Fruit fly (Drosophila melanogaster) whole organism, prepupa: ENCODE measurements around the gene skd.
A peak's percentile ranks its signal among the peaks of the same experiment; 100 is the strongest.

Experiments
- CG10631 ChIP-seq: fragments of 200-800 bp; sonication (Bioruptor generic); optimal IDR thresholded peaks from 2 replicates; lab custom pipeline; 2016; ENCODE audit warnings: missing biosample characterization, missing genetic modification characterization
- CG10669 ChIP-seq: fragments of 200-800 bp; sonication (Bioruptor generic); optimal IDR thresholded peaks from 3 replicates; lab custom pipeline; 2018; ENCODE audit warnings: missing biosample characterization, mild to moderate bottlenecking, missing genetic modification characterization, moderate library complexity
- CG11294 ChIP-seq: fragments of 200-800 bp; sonication (Bioruptor generic); IDR thresholded peaks from 2 replicates; pipeline ENCODE4 v1.3.6; 2022; ENCODE audit warnings: missing biosample characterization, missing genetic modification characterization
- CG11762 ChIP-seq: fragments of 200-800 bp; sonication (Bioruptor generic); optimal IDR thresholded peaks from 3 replicates; lab custom pipeline; 2016; ENCODE audit warnings: missing biosample characterization, missing genetic modification characterization; ENCODE audit not compliant: insufficient read depth
- CG11902 ChIP-seq: fragments of 200-800 bp; sonication (Bioruptor generic); optimal IDR thresholded peaks from 3 replicates; lab custom pipeline; 2016; ENCODE audit warnings: missing biosample characterization, missing genetic modification characterization
- CG15336 ChIP-seq: fragments of 200-800 bp; sonication (Bioruptor generic); IDR thresholded peaks from 2 replicates; pipeline ENCODE4 v1.3.6; 2022; ENCODE audit warnings: missing biosample characterization, missing genetic modification characterization
- CG1621 ChIP-seq: fragments of 200-800 bp; sonication (Bioruptor generic); optimal IDR thresholded peaks from 3 replicates; lab custom pipeline; 2018; ENCODE audit warnings: missing biosample characterization, mild to moderate bottlenecking, missing genetic modification characterization
- CG16779 ChIP-seq: fragments of 200-800 bp; sonication (Bioruptor generic); optimal IDR thresholded peaks from 3 replicates; lab custom pipeline; 2017; ENCODE audit warnings: missing biosample characterization, mild to moderate bottlenecking, missing genetic modification characterization
- CG3032 ChIP-seq: fragments of 200-800 bp; optimal IDR thresholded peaks from 2 replicates; lab custom pipeline; 2019; ENCODE audit warnings: missing biosample characterization, mild to moderate bottlenecking, missing genetic modification characterization, moderate library complexity
- CG32006 ChIP-seq: fragments of 200-800 bp; sonication (Bioruptor generic); optimal IDR thresholded peaks from 3 replicates; lab custom pipeline; 2017; ENCODE audit warnings: missing biosample characterization, mild to moderate bottlenecking, missing genetic modification characterization
- CG34406 ChIP-seq: fragments of 200-800 bp; sonication (Bioruptor generic); optimal IDR thresholded peaks from 3 replicates; lab custom pipeline; 2016; ENCODE audit warnings: missing biosample characterization, missing genetic modification characterization
- CG3919 ChIP-seq: fragments of 200-800 bp; sonication (Bioruptor generic); optimal IDR thresholded peaks from 3 replicates; lab custom pipeline; 2016; ENCODE audit warnings: missing biosample characterization, missing genetic modification characterization
- CG4318 ChIP-seq: fragments of 200-800 bp; sonication (Bioruptor generic); optimal IDR thresholded peaks from 3 replicates; lab custom pipeline; 2017; ENCODE audit warnings: missing biosample characterization, mild to moderate bottlenecking, missing genetic modification characterization
- CG6163 ChIP-seq: fragments of 200-800 bp; sonication (Bioruptor generic); IDR thresholded peaks from 3 replicates; pipeline ENCODE4 v1.3.6; 2022; ENCODE audit warnings: missing biosample characterization, missing genetic modification characterization
- CG6276 ChIP-seq: fragments of 200-800 bp; sonication (Bioruptor generic); optimal IDR thresholded peaks from 2 replicates; lab custom pipeline; 2017; ENCODE audit warnings: missing biosample characterization, mild to moderate bottlenecking, missing genetic modification characterization
- CG6792 ChIP-seq: fragments of 200-800 bp; sonication (Bioruptor generic); optimal IDR thresholded peaks from 3 replicates; lab custom pipeline; 2016; ENCODE audit warnings: missing biosample characterization, missing genetic modification characterization
- CG6808 ChIP-seq: fragments of 200-800 bp; sonication (Bioruptor generic); optimal IDR thresholded peaks from 3 replicates; lab custom pipeline; 2017; ENCODE audit warnings: missing biosample characterization, missing genetic modification characterization, mild to moderate bottlenecking, moderate library complexity, missing genetic modification reagents
- CG6854 ChIP-seq: fragments of 200-800 bp; sonication (Bioruptor generic); optimal IDR thresholded peaks from 2 replicates; lab custom pipeline; 2017; ENCODE audit warnings: missing biosample characterization, mild to moderate bottlenecking, missing genetic modification characterization
- CG7368 ChIP-seq: fragments of 200-800 bp; sonication (Bioruptor generic); optimal IDR thresholded peaks from 3 replicates; lab custom pipeline; 2016; ENCODE audit warnings: missing biosample characterization, missing genetic modification characterization
- CG8119 ChIP-seq: fragments of 200-800 bp; sonication (Bioruptor generic); IDR thresholded peaks from 3 replicates; pipeline ENCODE4 v1.3.6; 2022; ENCODE audit warnings: missing biosample characterization, missing genetic modification characterization
- CG8319 ChIP-seq: fragments of 200-800 bp; sonication (Bioruptor generic); optimal IDR thresholded peaks from 3 replicates; lab custom pipeline; 2016; ENCODE audit warnings: missing biosample characterization, missing genetic modification characterization
- CG8632 ChIP-seq: fragments of 200-800 bp; sonication (Bioruptor generic); optimal IDR thresholded peaks from 3 replicates; lab custom pipeline; 2016; ENCODE audit warnings: missing biosample characterization, missing genetic modification characterization
- CG9139 ChIP-seq: fragments of 200-800 bp; sonication (Bioruptor generic); optimal IDR thresholded peaks from 3 replicates; lab custom pipeline; 2017; ENCODE audit warnings: missing biosample characterization, mild to moderate bottlenecking, missing genetic modification characterization
- Eip75B ChIP-seq: fragments of 200-800 bp; sonication (Bioruptor generic); optimal IDR thresholded peaks from 3 replicates; lab custom pipeline; 2016; ENCODE audit warnings: missing biosample characterization, missing genetic modification characterization
- Eip78C ChIP-seq: fragments of 200-800 bp; sonication (Bioruptor generic); peaks from one replicate; lab custom pipeline; 2016; ENCODE audit warnings: missing biosample characterization, missing genetic modification characterization
- Eip93F ChIP-seq: fragments of 200-800 bp; sonication (Bioruptor generic); optimal IDR thresholded peaks from 2 replicates; lab custom pipeline; 2016; ENCODE audit warnings: missing biosample characterization, mild to moderate bottlenecking, missing genetic modification characterization
- Ets21C ChIP-seq: fragments of 200-800 bp; sonication (Bioruptor generic); optimal IDR thresholded peaks from 3 replicates; lab custom pipeline; 2016; ENCODE audit warnings: missing biosample characterization, missing genetic modification characterization
- Ets96B ChIP-seq: fragments of 200-800 bp; optimal IDR thresholded peaks from 2 replicates; lab custom pipeline; 2019; ENCODE audit warnings: missing biosample characterization, mild to moderate bottlenecking, missing genetic modification characterization, moderate library complexity
- Gug ChIP-seq: fragments of 200-800 bp; sonication (Bioruptor generic); IDR thresholded peaks from 2 replicates; pipeline ENCODE4 v1.3.6; 2022; ENCODE audit warnings: missing biosample characterization, missing genetic modification characterization
- Hr38 ChIP-seq: sonication (Bioruptor generic); optimal IDR thresholded peaks from 2 replicates; lab custom pipeline; 2016; ENCODE audit warnings: missing biosample characterization, missing genetic modification characterization
- Hr39 ChIP-seq: fragments of 200-800 bp; sonication (Bioruptor generic); optimal IDR thresholded peaks from 2 replicates; lab custom pipeline; 2016; ENCODE audit warnings: missing biosample characterization, missing genetic modification characterization
- Lpt ChIP-seq: fragments of 200-800 bp; sonication (Bioruptor generic); optimal IDR thresholded peaks from 3 replicates; lab custom pipeline; 2016; ENCODE audit warnings: missing biosample characterization, missing genetic modification characterization
- Met ChIP-seq: fragments of 200-800 bp; sonication (Bioruptor generic); optimal IDR thresholded peaks from 3 replicates; lab custom pipeline; 2016; ENCODE audit warnings: missing biosample characterization, missing genetic modification characterization
- OdsH ChIP-seq: fragments of 200-800 bp; sonication (Bioruptor generic); optimal IDR thresholded peaks from 3 replicates; lab custom pipeline; 2016; ENCODE audit warnings: missing biosample characterization, missing genetic modification characterization
- Sox102F ChIP-seq: fragments of 200-800 bp; sonication (Bioruptor generic); optimal IDR thresholded peaks from 2 replicates; lab custom pipeline; 2016; ENCODE audit warnings: missing biosample characterization, mild to moderate bottlenecking, missing genetic modification characterization
- Sox14 ChIP-seq: fragments of 200-800 bp; sonication (Bioruptor generic); optimal IDR thresholded peaks from 3 replicates; lab custom pipeline; 2016; ENCODE audit warnings: missing biosample characterization, missing genetic modification characterization
- Sox15 ChIP-seq: fragments of 200-800 bp; sonication (Bioruptor generic); optimal IDR thresholded peaks from 3 replicates; lab custom pipeline; 2016; ENCODE audit warnings: missing biosample characterization, missing genetic modification characterization
- achi ChIP-seq: fragments of 200-800 bp; sonication (Bioruptor generic); optimal IDR thresholded peaks from 3 replicates; lab custom pipeline; 2016; ENCODE audit warnings: missing biosample characterization, missing genetic modification characterization
- acj6 ChIP-seq: fragments of 200-800 bp; sonication (Bioruptor generic); optimal IDR thresholded peaks from 3 replicates; lab custom pipeline; 2016; ENCODE audit warnings: missing biosample characterization, missing genetic modification characterization
- cyc ChIP-seq: fragments of 200-800 bp; sonication (Bioruptor generic); optimal IDR thresholded peaks from 3 replicates; lab custom pipeline; 2016; ENCODE audit warnings: missing biosample characterization, missing genetic modification characterization
- eg ChIP-seq: fragments of 200-800 bp; sonication (Bioruptor generic); IDR thresholded peaks from 3 replicates; pipeline ENCODE4 v1.3.6; 2022; ENCODE audit warnings: missing biosample characterization, missing genetic modification characterization
- esn ChIP-seq: fragments of 200-800 bp; sonication (Bioruptor generic); optimal IDR thresholded peaks from 2 replicates; lab custom pipeline; 2016; ENCODE audit warnings: missing biosample characterization, mild to moderate bottlenecking, missing genetic modification characterization, moderate library complexity
- fd85E ChIP-seq: fragments of 200-800 bp; sonication (Bioruptor generic); optimal IDR thresholded peaks from 3 replicates; lab custom pipeline; 2016; ENCODE audit warnings: missing biosample characterization, missing genetic modification characterization
- lz ChIP-seq: fragments of 200-800 bp; sonication (Bioruptor generic); optimal IDR thresholded peaks from 3 replicates; lab custom pipeline; 2016; ENCODE audit warnings: missing biosample characterization, missing genetic modification characterization
- net ChIP-seq: fragments of 200-800 bp; sonication (Bioruptor generic); optimal IDR thresholded peaks from 3 replicates; lab custom pipeline; 2016; ENCODE audit warnings: missing biosample characterization, missing genetic modification characterization
- pdm3 ChIP-seq: fragments of 200-800 bp; sonication (Bioruptor generic); optimal IDR thresholded peaks from 3 replicates; lab custom pipeline; 2016; ENCODE audit warnings: missing biosample characterization, missing genetic modification characterization
- salr ChIP-seq, 2 experiments: fragments of 200-800 bp; sonication (Bioruptor generic); optimal IDR thresholded peaks; 3 replicates each; lab custom pipeline; 2016 to 2018; ENCODE audit warnings: missing biosample characterization in 2 of 2, missing genetic modification characterization in 2 of 2, mild to moderate bottlenecking in 1 of 2
- spab ChIP-seq: fragments of 200-800 bp; sonication (Bioruptor generic); optimal IDR thresholded peaks from 2 replicates; lab custom pipeline; 2017; ENCODE audit warnings: missing biosample characterization, mild to moderate bottlenecking, missing genetic modification characterization, missing genetic modification reagents
- ss ChIP-seq, 2 experiments: fragments of 200-800 bp; sonication (Bioruptor generic); optimal IDR thresholded peaks; 2 replicates in 1 of 2; 3 replicates in 1 of 2; lab custom pipeline; 2017 to 2018; ENCODE audit warnings: mild to moderate bottlenecking in 2 of 2, missing biosample characterization in 2 of 2, missing genetic modification characterization in 2 of 2, moderate library complexity in 1 of 2
- svp ChIP-seq: fragments of 200-800 bp; sonication (Bioruptor generic); peaks from one replicate; lab custom pipeline; 2016; ENCODE audit warnings: missing biosample characterization, missing genetic modification characterization
- vri ChIP-seq: fragments of 200-800 bp; sonication (Bioruptor generic); optimal IDR thresholded peaks from 3 replicates; lab custom pipeline; 2016; ENCODE audit warnings: missing biosample characterization, mild to moderate bottlenecking, missing genetic modification characterization

The skd gene

dm6 chr3L:20982544-20982943, 44.7 kb downstream of the skd start (continued):
- TF ChIP-seq CG6276 (GFP tag; lab: Kevin White, UChicago), result peak; percentile 17
- no peak for TF ChIP-seq Sox14 (GFP tag; lab: Kevin White, UChicago)

- TF ChIP-seq CG10631 (GFP tag; lab: Kevin White, UChicago) (peak; percentile 50), CG6808 (GFP tag; lab: Kevin White, UChicago) (peak; percentile 3), OdsH (peak; percentile 2), CG1621 (tag; lab: Kevin White, UChicago) (no peak), Sox102F (GFP tag; lab: Kevin White, UChicago) (peak; percentile 24), CG8119 (peak; percentile 19; the same call in 1 of the 3 replicates), CG7368 (GFP tag; lab: Kevin White, UChicago) (no peak), svp (GFP tag; lab: Kevin White, UChicago) (peak; percentile 57), Ets21C (GFP tag; lab: Kevin White, UChicago) (peak; percentile 6), Lpt (GFP tag; lab: Kevin White, UChicago) (no peak), Eip75B (GFP tag; lab: Kevin White, UChicago) (peak; percentile 46), CG3919 (GFP tag; lab: Kevin White, UChicago) (peak; percentile 20), CG32006 (GFP tag; lab: Kevin White, UChicago) (peak; percentile 15), CG34406 (GFP tag; lab: Kevin White, UChicago) (no peak), CG6854 (GFP tag; lab: Kevin White, UChicago) (no peak), CG8319 (GFP tag; lab: Kevin White, UChicago) (no peak), Eip93F (no peak), fd85E (GFP tag; lab: Kevin White, UChicago) (no peak), Sox15 (GFP tag; lab: Kevin White, UChicago) (no peak), eg (GFP tag; lab: Robert Waterston, UW) (no peak), Hr38 (GFP tag; lab: Kevin White, UChicago) (no peak), Hr39 (GFP tag; lab: Kevin White, UChicago) (peak; percentile 30), CG16779 (no peak), CG11294 (no peak), salr (GFP tag; optimal IDR thresholded peaks at IDR 0.05; lab: Kevin White, UChicago) (no peak), CG3032 (tag; lab: Kevin White, UChicago) (peak; percentile 27), pdm3 (no peak), achi (GFP tag; lab: Kevin White, UChicago) (peak; percentile 20), acj6 (GFP tag; lab: Kevin White, UChicago) (peak; percentile 12), ss (GFP tag; optimal IDR thresholded peaks at IDR 0.05; lab: Kevin White, UChicago) (no peak), CG9139 (GFP tag; lab: Kevin White, UChicago) (no peak), CG8632 (GFP tag; lab: Kevin White, UChicago) (no peak), CG4318 (no peak), CG6163 (GFP tag; lab: Robert Waterston, UW) (no peak), spab (peak; percentile 16), Sox14 (GFP tag; lab: Kevin White, UChicago) (peak; percentile 14), esn (peak; percentile 66), CG15336 (GFP tag; lab: Robert Waterston, UW) (0 out of 2 replicates have a peak, but pooled peaks have one; percentile 17), CG10669 (GFP tag; lab: Kevin White, UChicago) (no peak), Met (GFP tag; lab: Kevin White, UChicago) (peak; percentile 47), net (GFP tag; lab: Kevin White, UChicago) (no peak), CG11902 (no peak), CG11762 (GFP tag; lab: Kevin White, UChicago) (no peak), CG6276 (GFP tag; lab: Kevin White, UChicago) (no peak), vri (no peak), lz (GFP tag; lab: Kevin White, UChicago) (peak; percentile 36), Gug (GFP tag; lab: Robert Waterston, UW) (no peak), Eip78C (GFP tag; lab: Kevin White, UChicago) (no peak), cyc (GFP tag; lab: Kevin White, UChicago) (peak; percentile 5), Ets96B (tag; lab: Kevin White, UChicago) (peak; percentile 32), CG6792 (GFP tag; lab: Kevin White, UChicago) (peak; percentile 10)
Measured at dm6 chr3L:20981724-20982123, 45.5 kb downstream of the skd start.
